Worm (Caenorhabditis elegans): ENCODE data around the gene K05F1.9.

- no peak for TF ChIP-seq pha-4 (tag; optimal IDR thresholded peaks at IDR 0.05)
- no peak for TF ChIP-seq pat-9 (tag; optimal IDR thresholded peaks at IDR 0.05)
- TF ChIP-seq nhr-11 (tag; optimal IDR thresholded peaks at IDR 0.05) = no peak
Measured at ce11 chrII:5833136-5833535, 32.2 kb upstream of the K05F1.9 start, which contains the start of gene gtap-1.

Data from whole organism, late embryonic.